Fruit fly (Drosophila melanogaster): ENCODE measurements around the gene sbm.

Gene sbm

dm6 chrX:14582784-14583699, 19.3 kb downstream of the sbm start, which contains the start of the genes mRpS25 and nmdyn-D6 (continued):
- TF ChIP-seq CG17385 (GFP tag; optimal IDR thresholded peaks at IDR 0.05) (no peak), jigr1 (GFP tag; IDR thresholded peaks at IDR 0.05) (0 out of 3 replicates have a peak, but pooled peaks have one; percentile 22), CG14441 (GFP tag; IDR thresholded peaks at IDR 0.05) (0 out of 2 replicates have a peak, but pooled peaks have one; percentile 19), ind (GFP tag; optimal IDR thresholded peaks at IDR 0.05) (peak; percentile 33), Sry-δ (GFP tag; optimal IDR thresholded peaks at IDR 0.05) (peak; percentile 45), hbn (GFP tag; IDR thresholded peaks at IDR 0.05; ENCODE audit: partially characterized antibody) (peak; percentile 43), fd3F (GFP tag; optimal IDR thresholded peaks at IDR 0.05) (peak; percentile 13), Fer2 (tag; optimal IDR thresholded peaks at IDR 0.05) (peak; percentile 11), ranshi (GFP tag; IDR thresholded peaks at IDR 0.05) (peak; percentile 43; the same call in 1 of the 2 replicates), CG1603 (tag; optimal IDR thresholded peaks at IDR 0.05) (no peak), CG9437 (GFP tag; optimal IDR thresholded peaks at IDR 0.05) (peak; percentile 51), pho (GFP tag; optimal IDR thresholded peaks at IDR 0.05) (peak; percentile 7), maf-S (GFP tag; optimal IDR thresholded peaks at IDR 0.05) (no peak), oc (tag; optimal IDR thresholded peaks at IDR 0.05) (no peak), Meics (GFP tag; optimal IDR thresholded peaks at IDR 0.05) (peak; percentile 32), H2.0 (GFP tag; IDR thresholded peaks at IDR 0.05) (0 out of 2 replicates have a peak, but pooled peaks have one; percentile 37), knrl (GFP tag; IDR thresholded peaks at IDR 0.05; ENCODE audit: partially characterized antibody) (peak; percentile 40; the same call in 2 of the 3 replicates), BEAF-32 (GFP tag; optimal IDR thresholded peaks at IDR 0.05) (peak; percentile 66), CG2120 (GFP tag; optimal IDR thresholded peaks at IDR 0.05) (peak; percentile 43), Dll (GFP tag; IDR thresholded peaks at IDR 0.05; ENCODE audit: partially characterized antibody) (peak; percentile 56), CG31224 (GFP tag; IDR thresholded peaks at IDR 0.05) (0 out of 2 replicates have a peak, but pooled peaks have one; percentile 14), Chrac-16 (GFP tag; optimal IDR thresholded peaks at IDR 0.05) (peak; percentile 11), grn (GFP tag; optimal IDR thresholded peaks at IDR 0.05) (no peak), CG7839 (tag; optimal IDR thresholded peaks at IDR 0.05) (peak; percentile 50), gce (GFP tag; IDR thresholded peaks at IDR 0.05) (no peak), CG18619 (GFP tag; optimal IDR thresholded peaks at IDR 0.05) (peak; percentile 51), emc (GFP tag; optimal IDR thresholded peaks at IDR 0.05) (no peak), pzg (GFP tag; optimal IDR thresholded peaks at IDR 0.05) (peak; percentile 13), Camta (GFP tag; optimal IDR thresholded peaks at IDR 0.05) (peak; percentile 19), ewg (GFP tag; optimal IDR thresholded peaks at IDR 0.05) (no peak), CG14014 (GFP tag; IDR thresholded peaks at IDR 0.05) (0 out of 2 replicates have a peak, but pooled peaks have one; percentile 19), Blimp-1 (GFP tag; optimal IDR thresholded peaks at IDR 0.05) (peak; percentile 68), Hr39 (optimal IDR thresholded peaks at IDR 0.05) (no peak), CG4424 (GFP tag; optimal IDR thresholded peaks at IDR 0.05) (peak; percentile 38), Vsx1 (GFP tag; optimal IDR thresholded peaks at IDR 0.05) (peak; percentile 15), ato (GFP tag; IDR thresholded peaks at IDR 0.05; ENCODE audit: partially characterized antibody) (peak; percentile 34; the same call in 1 of the 2 replicates), CG34422 (GFP tag; IDR thresholded peaks at IDR 0.05) (peak; percentile 29; the same call in 2 of the 3 replicates), Lhr (GFP tag; optimal IDR thresholded peaks at IDR 0.05) (no peak), jumu (GFP tag; optimal IDR thresholded peaks at IDR 0.05) (peak; percentile 10), ssp (GFP tag; IDR thresholded peaks at IDR 0.05) (peak; percentile 90), CG30431 (GFP tag; optimal IDR thresholded peaks at IDR 0.05) (peak; percentile 31), Xbp1 (GFP tag; optimal IDR thresholded peaks at IDR 0.05) (peak; percentile 54), CG9609 (GFP tag; optimal IDR thresholded peaks at IDR 0.05) (no peak), cas (GFP tag; IDR thresholded peaks at IDR 0.05) (no peak), tgo (GFP tag; IDR thresholded peaks at IDR 0.05) (0 out of 3 replicates have a peak, but pooled peaks have one; percentile 32), CG17361 (GFP tag; IDR thresholded peaks at IDR 0.05) (peak; percentile 72; the same call in 2 of the 3 replicates), CoRest (tag; optimal IDR thresholded peaks at IDR 0.05) (peak; percentile 55), sens-2 (GFP tag; IDR thresholded peaks at IDR 0.05) (no peak)
